Worm (Caenorhabditis elegans) whole organism, late embryonic: Measurements from ENCODE around the gene klp-18.

Source experiments
- K09A11.1 ChIP-seq: sonication (generic microtip); optimal IDR thresholded peaks from 2 replicates; lab custom pipeline; 2017; ENCODE audit warnings: antibody characterized with exemption, mild to moderate bottlenecking, missing genetic modification characterization, missing compliant biosample characterization; ENCODE audit not compliant: insufficient read depth
- ama-1 ChIP-seq: fragments of 150-350 bp; optimal IDR thresholded peaks from 2 replicates; lab custom pipeline; 2014
- eyg-1 ChIP-seq: sonication (generic microtip); optimal IDR thresholded peaks from 2 replicates; lab custom pipeline; 2016; ENCODE audit warnings: missing genotype, missing genetic modification characterization, missing compliant biosample characterization
- fkh-10 ChIP-seq: fragments of 150-350 bp; optimal IDR thresholded peaks from 2 replicates; lab custom pipeline; 2014; ENCODE audit warnings: missing biosample characterization, missing genetic modification reagents, missing genetic modification characterization
- pha-4 ChIP-seq: fragments of 150-350 bp; optimal IDR thresholded peaks from 2 replicates; lab custom pipeline; 2018; ENCODE audit warnings: missing biosample characterization, missing genetic modification reagents, missing genetic modification characterization
- sdc-2 ChIP-seq: sonication (generic microtip); optimal IDR thresholded peaks from 2 replicates; lab custom pipeline; 2016; ENCODE audit warnings: missing genotype, missing genetic modification characterization, missing compliant biosample characterization
- tbx-2 ChIP-seq: sonication (generic microtip); optimal IDR thresholded peaks from 2 replicates; lab custom pipeline; 2016; ENCODE audit warnings: missing genetic modification characterization, missing compliant biosample characterization
- tbx-7 ChIP-seq: sonication (generic microtip); optimal IDR thresholded peaks from 2 replicates; lab custom pipeline; 2016; ENCODE audit warnings: missing genotype, missing genetic modification characterization, missing compliant biosample characterization

- TF ChIP-seq ama-1 (lab: Kevin White, UChicago) (no peak), tbx-2 (no peak), sdc-2 (tag; lab: Kevin White, UChicago) (no peak), pha-4 (no peak), fkh-10 (no peak), tbx-7 (tag; lab: Kevin White, UChicago) (no peak), eyg-1 (tag; lab: Kevin White, UChicago) (no peak), K09A11.1 (tag; lab: Kevin White, UChicago) (no peak)
Observed at ce11 chrIV:7047762-7048178, 7.8 kb downstream of the klp-18 start.
